Worm (Caenorhabditis elegans) whole organism, midembryonic: ENCODE measurements around the gene irld-67.

Experiments
- cog-1 ChIP-seq: sonication (generic microtip); optimal IDR thresholded peaks from 2 replicates; lab custom pipeline; 2016; ENCODE audit warnings: missing genetic modification characterization, missing compliant biosample characterization
- klf-2 ChIP-seq: fragments of 200-800 bp; sonication (Bioruptor generic); conservative IDR thresholded peaks from 2 replicates; pipeline ENCODE4 v1.3.6; 2022; ENCODE audit warnings: missing genetic modification reagents, missing genetic modification characterization, missing compliant biosample characterization
- ref-1 ChIP-seq: fragments of 200-800 bp; sonication (Bioruptor generic); conservative IDR thresholded peaks from 2 replicates; pipeline ENCODE4 v1.3.6; 2022; ENCODE audit warnings: missing genetic modification reagents, missing genetic modification characterization, missing compliant biosample characterization
- tab-1 ChIP-seq: fragments of 200-800 bp; sonication (Bioruptor generic); IDR thresholded peaks from 2 replicates; pipeline ENCODE4 v1.3.6; 2022; ENCODE audit warnings: missing genetic modification characterization, missing compliant biosample characterization
- ztf-23 ChIP-seq: fragments of 200-800 bp; sonication (Bioruptor generic); IDR thresholded peaks from 2 replicates; pipeline ENCODE4 v1.3.6; 2022; ENCODE audit warnings: missing genetic modification reagents, missing genetic modification characterization, missing compliant biosample characterization
- ztf-29 ChIP-seq: fragments of 200-800 bp; sonication (Bioruptor generic); IDR thresholded peaks from 2 replicates; pipeline ENCODE4 v1.3.6; 2022; ENCODE audit warnings: missing genetic modification reagents, missing genetic modification characterization, missing compliant biosample characterization

DNA sequence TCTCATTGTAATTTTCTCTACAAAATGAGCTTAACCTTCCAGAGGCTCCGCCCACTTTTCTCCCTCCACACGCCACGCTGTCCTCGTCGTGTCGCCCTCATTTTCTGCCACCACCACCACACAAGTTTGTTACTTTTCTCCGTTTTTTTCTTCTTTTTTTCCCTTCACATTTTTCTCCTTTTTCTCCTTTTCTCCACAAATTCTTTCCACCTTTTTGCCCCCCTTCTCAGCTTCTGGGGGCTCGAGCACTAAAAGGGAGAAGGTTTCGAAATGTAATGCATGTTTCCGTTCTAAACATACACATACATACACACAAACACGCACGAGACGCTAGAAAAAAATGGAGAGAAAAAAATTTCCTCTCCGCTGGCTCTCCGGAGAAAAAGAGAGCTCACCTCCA, 42.3 kb upstream of the irld-67 start, which contains the start of gene nhr-88:
- TF ChIP-seq tab-1 (GFP tag; lab: Robert Waterston, UW) (no peak), ztf-23 (GFP tag; lab: Robert Waterston, UW) (no peak), klf-2 (GFP tag; lab: Robert Waterston, UW) (no peak), cog-1 (tag; lab: Kevin White, UChicago) (no peak), ref-1 (no peak), ztf-29 (GFP tag; lab: Robert Waterston, UW) (no peak)
